Fruit fly (Drosophila melanogaster): ENCODE data around the gene CG43999.

DNA sequence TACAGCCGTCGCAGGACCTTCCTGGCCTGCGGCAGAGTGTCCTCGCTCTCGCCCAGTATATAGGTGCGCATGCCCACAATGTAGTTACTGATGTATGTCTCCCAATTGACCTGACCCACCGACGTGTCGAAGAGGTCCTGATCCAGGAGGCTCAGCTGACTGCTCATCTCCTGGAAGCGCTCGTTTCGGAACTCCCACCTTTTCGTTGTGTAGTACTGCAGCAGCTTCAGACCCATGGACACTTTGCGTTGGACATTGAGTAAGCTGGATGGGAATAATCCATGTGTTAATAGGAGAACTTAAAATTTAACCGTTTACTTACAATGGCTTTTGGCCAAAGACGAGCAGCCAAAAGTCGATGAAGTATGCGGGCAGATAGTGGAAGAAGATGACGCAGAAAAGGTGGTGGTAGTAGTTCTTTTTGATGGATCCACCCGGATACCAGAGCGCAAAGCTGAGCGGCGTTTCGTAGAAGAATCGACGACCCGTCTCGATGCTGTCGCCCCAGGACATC lies 15.1 kb upstream of the CG43999 start:
- TF ChIP-seq Pif1A (GFP tag; optimal IDR thresholded peaks at IDR 0.05) (no peak), D1 (tag; optimal IDR thresholded peaks at IDR 0.05) (no peak)
